Worm (Caenorhabditis elegans): Measurements from ENCODE around the gene C17H12.2.

Gene C17H12.2

DNA sequence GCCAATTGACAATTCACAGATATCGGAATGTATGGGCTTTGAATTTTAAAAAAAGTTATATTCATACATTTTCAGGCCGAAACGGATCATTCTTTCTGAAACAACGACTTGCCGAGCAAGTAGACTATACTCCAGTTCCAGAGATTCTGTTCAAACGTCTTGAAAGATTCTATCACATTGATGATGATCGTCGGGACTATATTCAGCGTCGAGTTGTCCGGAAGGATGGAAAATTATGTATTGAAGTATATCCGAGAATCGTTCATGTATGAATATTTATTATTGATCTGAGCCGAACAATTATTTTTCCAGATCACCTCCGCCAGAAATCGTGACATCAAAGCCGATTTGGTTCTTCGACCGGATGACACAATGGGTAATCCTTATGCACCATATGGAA lies 32.7 kb downstream of the C17H12.2 start:
- no peak for TF ChIP-seq pha-4 (tag; optimal IDR thresholded peaks at IDR 0.05)
- TF ChIP-seq hlh-26 (GFP tag; conservative IDR thresholded peaks at IDR 0.05): no peak
- TF ChIP-seq ceh-58 (GFP tag; IDR thresholded peaks at IDR 0.05): no peak
- TF ChIP-seq ztf-26 (tag; optimal IDR thresholded peaks at IDR 0.05): no peak
- no peak for TF ChIP-seq Y56A3A.18 (GFP tag; IDR thresholded peaks at IDR 0.05)
- TF ChIP-seq nfyb-1 (GFP tag; IDR thresholded peaks at IDR 0.05): no peak
- TF ChIP-seq egl-18 (GFP tag; IDR thresholded peaks at IDR 0.05): no peak
- no peak for TF ChIP-seq mes-4 (tag; optimal IDR thresholded peaks at IDR 0.05)
- TF ChIP-seq lin-54 (GFP tag; optimal IDR thresholded peaks at IDR 0.05): no peak
- no peak for TF ChIP-seq snpc-1.1 (tag; optimal IDR thresholded peaks at IDR 0.05; ENCODE audit: insufficient read depth)
- TF ChIP-seq unc-62 (GFP tag; optimal IDR thresholded peaks at IDR 0.05): no peak
- no peak for TF ChIP-seq sdz-38 (tag; optimal IDR thresholded peaks at IDR 0.05)
- TF ChIP-seq nfya-1 (tag; optimal IDR thresholded peaks at IDR 0.05; ENCODE audit: borderline replicate concordance, insufficient read depth): no peak
- no peak for TF ChIP-seq nhr-120 (GFP tag; IDR thresholded peaks at IDR 0.05)
- no peak for TF ChIP-seq Y53F4B.3 (GFP tag; IDR thresholded peaks at IDR 0.05)
- TF ChIP-seq ztf-25 (GFP tag; IDR thresholded peaks at IDR 0.05): no peak
- TF ChIP-seq C17E4.6 (GFP tag; IDR thresholded peaks at IDR 0.05): no peak

DNA sequence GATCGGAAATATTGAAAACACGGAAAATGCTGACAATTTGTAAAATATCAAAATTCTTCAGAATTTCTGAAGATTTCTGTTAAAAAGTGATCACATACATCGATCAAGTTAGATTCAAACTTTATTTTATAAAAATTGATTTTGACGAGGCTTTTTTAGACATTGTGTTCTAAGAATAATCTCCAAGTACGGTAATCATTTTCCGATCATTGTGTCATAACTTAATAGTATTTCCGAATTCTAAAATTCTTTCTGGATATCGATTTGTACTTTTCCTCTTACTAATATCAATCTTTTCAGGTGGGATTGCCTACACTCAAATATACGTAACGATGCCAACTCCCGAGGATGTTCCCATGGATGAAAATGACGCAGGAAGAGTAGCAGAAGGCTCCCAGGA lies 33.3 kb downstream of the C17H12.2 start, which contains the start of gene usp-4:
Gene usp-4, plus strand, starts transcription at position 301 of the 400 bp plus-strand sequence.
- TF ChIP-seq nfyb-1 (GFP tag; IDR thresholded peaks at IDR 0.05): no peak
- TF ChIP-seq sea-2 (GFP tag; IDR thresholded peaks at IDR 0.05): no peak
- no peak for TF ChIP-seq cebp-1 (GFP tag; IDR thresholded peaks at IDR 0.05)
- no peak for TF ChIP-seq cebp-1 (tag; optimal IDR thresholded peaks at IDR 0.05)

DNA sequence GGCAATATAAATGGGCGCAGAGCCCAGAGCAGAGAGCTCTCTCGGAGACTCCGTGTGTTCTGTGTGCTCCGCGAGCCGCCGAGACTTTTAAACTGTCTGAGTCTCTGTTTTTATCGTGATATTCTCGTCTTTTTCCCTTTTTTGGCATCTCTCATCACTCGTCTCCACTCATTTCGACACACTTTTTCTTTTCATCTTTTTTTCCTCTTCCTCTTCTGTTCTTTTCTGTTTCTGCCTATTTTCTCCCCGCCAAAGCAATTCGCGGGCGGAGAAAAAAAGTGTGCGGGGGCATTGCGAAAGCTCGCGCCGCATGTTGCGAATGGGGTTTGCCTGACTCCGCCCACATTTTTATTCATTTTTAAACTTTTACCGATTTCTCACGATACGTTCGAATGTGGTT lies 33.9 kb downstream of the C17H12.2 start:
- peak; percentile 43 for TF ChIP-seq T07F8.4 (tag; optimal IDR thresholded peaks at IDR 0.05)
- TF ChIP-seq xnd-1 (tag; optimal IDR thresholded peaks at IDR 0.05): peak; percentile 96
- TF ChIP-seq madf-6 (GFP tag; IDR thresholded peaks at IDR 0.05): peak; percentile 99
- TF ChIP-seq madf-3 (GFP tag; IDR thresholded peaks at IDR 0.05): peak; percentile 93
- TF ChIP-seq hlh-12 (tag; optimal IDR thresholded peaks at IDR 0.05): no peak
- peak; percentile 85 for TF ChIP-seq snpc-1.1 (tag; optimal IDR thresholded peaks at IDR 0.05; ENCODE audit: insufficient read depth)
- TF ChIP-seq nhr-90 (tag; optimal IDR thresholded peaks at IDR 0.05): peak; percentile 42
- TF ChIP-seq lin-54 (GFP tag; optimal IDR thresholded peaks at IDR 0.05): peak; percentile 93
- no peak for TF ChIP-seq sea-2 (GFP tag; IDR thresholded peaks at IDR 0.05)
- peak; percentile 87 for TF ChIP-seq hmg-20 (GFP tag; IDR thresholded peaks at IDR 0.05)
- TF ChIP-seq Y67H2A.10 (GFP tag; conservative IDR thresholded peaks at IDR 0.05): peak; percentile 80
- peak; percentile 64; the same call in 1 of the 2 replicates for TF ChIP-seq let-526 (GFP tag; IDR thresholded peaks at IDR 0.05)
- peak; percentile 98 for TF ChIP-seq dox-1 (GFP tag; IDR thresholded peaks at IDR 0.05)
- no peak for TF ChIP-seq ztf-26 (tag; optimal IDR thresholded peaks at IDR 0.05)
- TF ChIP-seq ztf-6 (GFP tag; IDR thresholded peaks at IDR 0.05): no peak
- TF ChIP-seq sdz-38 (tag; optimal IDR thresholded peaks at IDR 0.05): no peak
- TF ChIP-seq cebp-2 (GFP tag; IDR thresholded peaks at IDR 0.05): 0 out of 2 replicates have a peak, but pooled peaks have one; percentile 45
- TF ChIP-seq ceh-27 (GFP tag; optimal IDR thresholded peaks at IDR 0.05): peak; percentile 79
- TF ChIP-seq ceh-58 (GFP tag; IDR thresholded peaks at IDR 0.05): no peak
- peak; percentile 97 for TF ChIP-seq madf-8 (GFP tag; conservative IDR thresholded peaks at IDR 0.05)
- TF ChIP-seq let-607 (tag; optimal IDR thresholded peaks at IDR 0.05): peak in 1 of 2 experiments; percentile 67
- TF ChIP-seq sptf-2 (GFP tag; optimal IDR thresholded peaks at IDR 0.05): peak; percentile 56
- TF ChIP-seq repo-1 (tag; optimal IDR thresholded peaks at IDR 0.05): peak; percentile 70
- peak; percentile 59 for TF ChIP-seq him-1 (tag; optimal IDR thresholded peaks at IDR 0.05)
- peak; percentile 40 to 92 (median 90) for TF ChIP-seq lin-35 (GFP tag; optimal IDR thresholded peaks at IDR 0.05)
- TF ChIP-seq pbrm-1 (GFP tag; IDR thresholded peaks at IDR 0.05): peak; percentile 93
- peak; percentile 94 for TF ChIP-seq snpc-3.4 (tag; optimal IDR thresholded peaks at IDR 0.05)
- TF ChIP-seq efl-1 (GFP tag; optimal IDR thresholded peaks at IDR 0.05): peak; percentile 99
- TF ChIP-seq B0019.2 (GFP tag; conservative IDR thresholded peaks at IDR 0.05): peak; percentile 87
- TF ChIP-seq ekl-4 (GFP tag; IDR thresholded peaks at IDR 0.05): peak; percentile 96
- TF ChIP-seq ama-1 (optimal IDR thresholded peaks at IDR 0.05): no peak
- TF ChIP-seq ama-1 (GFP tag; optimal IDR thresholded peaks at IDR 0.05): peak in 1 of 2 experiments; percentile 39
